Fruit fly (Drosophila melanogaster): ENCODE data around the gene phu.
A peak's percentile ranks its signal among the peaks of the same experiment; 100 is the strongest.

Gene phu

DNA sequence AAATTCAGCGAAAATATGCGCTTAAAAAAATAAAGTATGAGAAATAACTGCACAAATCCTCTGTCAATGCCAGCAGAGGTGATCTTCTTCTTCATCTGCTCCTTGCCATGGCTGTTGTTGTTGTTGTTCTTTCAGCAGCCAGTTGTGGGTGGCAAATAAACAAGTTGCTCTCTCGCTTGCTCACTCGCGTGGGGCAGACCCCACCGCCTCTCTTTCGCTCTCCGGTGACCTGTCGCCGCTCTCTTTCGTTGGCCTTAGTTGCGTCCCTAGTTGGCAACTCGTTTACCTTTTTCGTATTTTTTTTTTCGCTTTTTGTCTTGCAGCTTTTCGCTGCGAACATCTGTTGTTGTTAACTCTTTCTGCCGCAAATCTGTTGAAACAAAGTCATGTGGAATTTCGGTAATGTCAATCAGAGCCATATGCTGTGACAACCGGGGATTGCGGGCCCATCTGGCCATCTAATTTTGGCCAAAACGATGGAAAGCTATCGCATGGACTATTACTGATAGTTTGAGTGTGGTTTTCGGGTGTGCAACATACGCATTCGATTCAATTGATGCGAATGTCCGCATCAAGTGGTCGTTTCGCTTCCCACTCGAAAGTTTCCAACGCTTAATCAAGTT is 40.1 kb downstream of the phu start:
- TF ChIP-seq yki (optimal IDR thresholded peaks at IDR 0.05) (peak; percentile 57), CG5953 (GFP tag; IDR thresholded peaks at IDR 0.05) (no peak), CrebB (tag; optimal IDR thresholded peaks at IDR 0.05) (no peak), nom (GFP tag; optimal IDR thresholded peaks at IDR 0.05) (peak; percentile 27), CG11696 (GFP tag; IDR thresholded peaks at IDR 0.05) (no peak), CG12769 (tag; optimal IDR thresholded peaks at IDR 0.05) (no peak), phol (tag; optimal IDR thresholded peaks at IDR 0.05) (no peak), CkIIα-i1 (GFP tag; IDR thresholded peaks at IDR 0.05) (no peak), sqz (GFP tag; optimal IDR thresholded peaks at IDR 0.05) (peak; percentile 11), CG15696 (tag; optimal IDR thresholded peaks at IDR 0.05) (no peak), CG17186 (GFP tag; optimal IDR thresholded peaks at IDR 0.05) (no peak), Mes4 (GFP tag; optimal IDR thresholded peaks at IDR 0.05) (no peak), knrl (GFP tag; IDR thresholded peaks at IDR 0.05; ENCODE audit: partially characterized antibody) (no peak), Drgx (GFP tag; IDR thresholded peaks at IDR 0.05) (0 out of 2 replicates have a peak, but pooled peaks have one; percentile 9), sr (GFP tag; IDR thresholded peaks at IDR 0.05) (peak; percentile 81), corto (GFP tag; optimal IDR thresholded peaks at IDR 0.05) (peak; percentile 9), CG2202 (tag; optimal IDR thresholded peaks at IDR 0.05) (no peak), CG10959 (GFP tag; IDR thresholded peaks at IDR 0.05) (0 out of 2 replicates have a peak, but pooled peaks have one; percentile 5), Ets65A (GFP tag) (peak; percentile 55), Neu2 (GFP tag; optimal IDR thresholded peaks at IDR 0.05; ENCODE audit: borderline replicate concordance) (no peak), CG6175 (GFP tag; IDR thresholded peaks at IDR 0.05) (peak; percentile 74; the same call in 2 of the 3 replicates), CG2116 (GFP tag; optimal IDR thresholded peaks at IDR 0.05) (no peak), gsb-n (tag; optimal IDR thresholded peaks at IDR 0.05) (no peak), Kr (GFP tag; optimal IDR thresholded peaks at IDR 0.05) (no peak), CG17385 (GFP tag; optimal IDR thresholded peaks at IDR 0.05) (peak; percentile 47), CG4360 (GFP tag; IDR thresholded peaks at IDR 0.05) (peak; percentile 69), CG32772 (GFP tag; IDR thresholded peaks at IDR 0.05) (no peak), CG14965 (GFP tag; optimal IDR thresholded peaks at IDR 0.05; ENCODE audit: borderline replicate concordance) (no peak), CG1832 (GFP tag; optimal IDR thresholded peaks at IDR 0.05) (no peak), ttk (GFP tag; IDR thresholded peaks at IDR 0.05) (no peak), Hr78 (GFP tag; optimal IDR thresholded peaks at IDR 0.05) (peak in 1 of 2 experiments; percentile 61), chinmo (GFP tag; IDR thresholded peaks at IDR 0.05; ENCODE audit: partially characterized antibody) (peak; percentile 91; the same call in 2 of the 4 replicates), Trl (optimal IDR thresholded peaks at IDR 0.05) (peak; percentile 78 to 91), Trl (GFP tag; optimal IDR thresholded peaks at IDR 0.05) (no peak), ftz-f1 (GFP tag; optimal IDR thresholded peaks at IDR 0.05) (peak; percentile 52), hkb (optimal IDR thresholded peaks at IDR 0.05) (no peak), hkb (GFP tag; IDR thresholded peaks at IDR 0.05) (0 out of 2 replicates have a peak, but pooled peaks have one; percentile 10), CG4617 (GFP tag; optimal IDR thresholded peaks at IDR 0.05; ENCODE audit: borderline replicate concordance) (no peak)

DNA sequence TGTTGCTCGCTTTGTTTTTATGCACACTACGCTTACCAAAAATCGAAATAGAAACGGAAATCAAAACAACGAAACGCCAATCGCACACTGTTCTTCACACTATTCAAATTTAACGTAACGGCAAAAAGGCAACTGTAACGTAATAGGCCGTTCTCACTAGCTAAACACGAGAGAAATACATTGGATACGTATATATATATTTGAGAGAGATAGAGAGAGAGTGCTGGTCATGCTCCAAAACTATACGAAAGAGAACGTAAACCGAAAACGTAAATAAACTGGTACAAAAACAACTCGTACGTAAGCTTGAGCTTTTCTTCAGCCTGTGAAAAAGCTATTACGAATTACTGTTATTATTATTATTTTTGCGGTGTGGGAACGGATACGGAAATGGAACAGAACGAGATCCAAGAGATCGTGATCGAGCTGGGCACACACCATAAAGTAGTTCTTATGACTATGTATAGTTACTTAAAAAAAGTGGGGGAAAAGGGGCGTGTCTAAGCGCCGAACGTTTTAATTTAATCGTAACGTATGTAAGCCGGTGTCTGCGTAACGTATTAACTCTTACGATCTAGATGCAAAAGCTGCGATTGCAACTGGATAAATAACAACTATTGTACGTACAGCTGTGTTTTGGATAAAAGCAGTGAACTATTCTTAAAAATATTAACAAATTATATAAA is 49.0 kb downstream of the phu start:
- TF ChIP-seq Fer3 (tag; optimal IDR thresholded peaks at IDR 0.05) (no peak), Med (GFP tag) (peak; percentile 61), Dfd (GFP tag; optimal IDR thresholded peaks at IDR 0.05) (peak in 1 of 2 experiments; percentile 9), stwl (tag; optimal IDR thresholded peaks at IDR 0.05) (peak; percentile 54), al (GFP tag; IDR thresholded peaks at IDR 0.05) (no peak), Trl (optimal IDR thresholded peaks at IDR 0.05) (peak; percentile 59 to 81), Trl (GFP tag; optimal IDR thresholded peaks at IDR 0.05) (no peak), CG6683 (GFP tag; optimal IDR thresholded peaks at IDR 0.05) (no peak), CG33213 (GFP tag; optimal IDR thresholded peaks at IDR 0.05) (peak; percentile 40), pan (optimal IDR thresholded peaks at IDR 0.05) (no peak), pan (GFP tag; optimal IDR thresholded peaks at IDR 0.05 in 1 of 2, IDR thresholded peaks at IDR 0.05 in 1 of 2) (no peak), CG34376 (GFP tag; optimal IDR thresholded peaks at IDR 0.05) (peak; percentile 6), eve (GFP tag; optimal IDR thresholded peaks at IDR 0.05) (peak in 1 of 2 experiments; percentile 72), ssp (GFP tag; IDR thresholded peaks at IDR 0.05) (peak; percentile 80), CG13296 (GFP tag; optimal IDR thresholded peaks at IDR 0.05) (peak; percentile 13)
